Fruit fly (Drosophila melanogaster): ENCODE results near the gene CG31909.

The CG31909 gene

DNA sequence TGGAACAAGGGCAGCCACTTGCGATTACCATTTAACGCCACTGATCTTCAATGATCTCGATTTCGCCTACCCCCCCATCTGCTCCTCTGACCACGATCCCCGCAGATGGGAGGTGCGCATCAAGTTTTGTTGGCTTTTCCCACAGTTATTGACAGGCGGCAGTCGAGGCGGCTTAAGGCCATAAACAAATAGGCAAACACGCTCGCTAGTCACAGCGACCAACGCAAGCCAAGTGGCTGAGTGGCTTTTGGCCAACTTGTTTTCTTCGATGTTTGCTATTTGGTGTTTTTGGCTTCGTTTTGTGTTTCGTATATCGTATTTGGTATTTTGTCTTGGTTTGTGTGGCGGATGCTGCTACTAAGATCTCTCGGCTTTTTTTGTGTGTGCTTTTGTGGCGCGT lies 44.2 kb downstream of the CG31909 start:
- TF ChIP-seq ranshi (GFP tag; IDR thresholded peaks at IDR 0.05) = no peak
- TF ChIP-seq Optix (GFP tag; IDR thresholded peaks at IDR 0.05) = 0 out of 3 replicates have a peak, but pooled peaks have one; percentile 27
- no peak for TF ChIP-seq E2f2 (GFP tag; IDR thresholded peaks at IDR 0.05)
- no peak for TF ChIP-seq yki (optimal IDR thresholded peaks at IDR 0.05)
- no peak for TF ChIP-seq CG6272 (GFP tag; IDR thresholded peaks at IDR 0.05)
- no peak for TF ChIP-seq CG11723 (GFP tag; optimal IDR thresholded peaks at IDR 0.05)
- no peak for TF ChIP-seq CG7786 (GFP tag; optimal IDR thresholded peaks at IDR 0.05)
- TF ChIP-seq CG7928 (GFP tag; optimal IDR thresholded peaks at IDR 0.05) = no peak
- TF ChIP-seq phol (tag; optimal IDR thresholded peaks at IDR 0.05) = no peak
- peak; percentile 65 for TF ChIP-seq Med (GFP tag)
- no peak for TF ChIP-seq h (optimal IDR thresholded peaks at IDR 0.05)
- no peak for TF ChIP-seq Ada2b (GFP tag; IDR thresholded peaks at IDR 0.05)
- no peak for TF ChIP-seq CG4617 (GFP tag; optimal IDR thresholded peaks at IDR 0.05; ENCODE audit: borderline replicate concordance)
- 0 out of 2 replicates have a peak, but pooled peaks have one; percentile 6 for TF ChIP-seq slbo (GFP tag; IDR thresholded peaks at IDR 0.05)
- TF ChIP-seq Nf-YC (tag; optimal IDR thresholded peaks at IDR 0.05) = peak; percentile 5
- no peak for TF ChIP-seq lmd (GFP tag; IDR thresholded peaks at IDR 0.05)
- TF ChIP-seq pita (GFP tag; optimal IDR thresholded peaks at IDR 0.05) = no peak
- no peak for TF ChIP-seq CG14710 (tag; optimal IDR thresholded peaks at IDR 0.05)
- TF ChIP-seq otp (GFP tag; IDR thresholded peaks at IDR 0.05) = peak; percentile 59; the same call in 1 of the 3 replicates
- TF ChIP-seq HLH54F (GFP tag; optimal IDR thresholded peaks at IDR 0.05) = no peak
- TF ChIP-seq Hmx (GFP tag; optimal IDR thresholded peaks at IDR 0.05) = no peak
- no peak for TF ChIP-seq ham (GFP tag; IDR thresholded peaks at IDR 0.05)
- TF ChIP-seq shn (GFP tag; optimal IDR thresholded peaks at IDR 0.05) = no peak
- TF ChIP-seq lab (GFP tag; optimal IDR thresholded peaks at IDR 0.05) = peak; percentile 18
- peak; percentile 13 for TF ChIP-seq bcd (GFP tag; optimal IDR thresholded peaks at IDR 0.05)
- 0 out of 3 replicates have a peak, but pooled peaks have one; percentile 46 for TF ChIP-seq ci (GFP tag; IDR thresholded peaks at IDR 0.05)
- TF ChIP-seq CG1024 (GFP tag; IDR thresholded peaks at IDR 0.05) = no peak
- TF ChIP-seq CG43689 (GFP tag; IDR thresholded peaks at IDR 0.05) = no peak
- 0 out of 3 replicates have a peak, but pooled peaks have one; percentile 25 for TF ChIP-seq sr (GFP tag; IDR thresholded peaks at IDR 0.05)
- TF ChIP-seq Hr39 (optimal IDR thresholded peaks at IDR 0.05) = no peak
- TF ChIP-seq CG5953 (GFP tag; IDR thresholded peaks at IDR 0.05) = 0 out of 2 replicates have a peak, but pooled peaks have one; percentile 32
- TF ChIP-seq CG8765 (GFP tag; IDR thresholded peaks at IDR 0.05) = no peak
- no peak for TF ChIP-seq CG5180 (GFP tag; optimal IDR thresholded peaks at IDR 0.05)
- peak; percentile 15 for TF ChIP-seq CG17359 (tag; optimal IDR thresholded peaks at IDR 0.05)
- TF ChIP-seq oc (tag; optimal IDR thresholded peaks at IDR 0.05) = peak; percentile 9
- TF ChIP-seq sob (GFP tag; IDR thresholded peaks at IDR 0.05) = 0 out of 2 replicates have a peak, but pooled peaks have one; percentile 21
- no peak for TF ChIP-seq zen (tag; optimal IDR thresholded peaks at IDR 0.05)
- TF ChIP-seq CG17612 (GFP tag; IDR thresholded peaks at IDR 0.05) = no peak
- TF ChIP-seq trh (GFP tag; optimal IDR thresholded peaks at IDR 0.05) = no peak
- TF ChIP-seq CG31441 (GFP tag; IDR thresholded peaks at IDR 0.05) = no peak
- TF ChIP-seq hbn (GFP tag; IDR thresholded peaks at IDR 0.05; ENCODE audit: partially characterized antibody) = no peak
- TF ChIP-seq CG6175 (GFP tag; IDR thresholded peaks at IDR 0.05) = 0 out of 3 replicates have a peak, but pooled peaks have one; percentile 43
- peak; percentile 31; the same call in 1 of the 3 replicates for TF ChIP-seq dysf (GFP tag; IDR thresholded peaks at IDR 0.05)
- TF ChIP-seq Mrtf (GFP tag; IDR thresholded peaks at IDR 0.05) = no peak
- TF ChIP-seq CG30431 (GFP tag; optimal IDR thresholded peaks at IDR 0.05) = no peak
- no peak for TF ChIP-seq Side (GFP tag; optimal IDR thresholded peaks at IDR 0.05)
- no peak for TF ChIP-seq YL-1 (GFP tag; optimal IDR thresholded peaks at IDR 0.05)
- peak; percentile 8 for TF ChIP-seq CG2678 (tag; optimal IDR thresholded peaks at IDR 0.05)
- TF ChIP-seq ATbp (GFP tag; optimal IDR thresholded peaks at IDR 0.05) = peak; percentile 44
- TF ChIP-seq gce (GFP tag; IDR thresholded peaks at IDR 0.05) = 0 out of 3 replicates have a peak, but pooled peaks have one; percentile 28
- TF ChIP-seq Nf-YA (GFP tag; IDR thresholded peaks at IDR 0.05) = 0 out of 2 replicates have a peak, but pooled peaks have one; percentile 5
- peak; percentile 6 for TF ChIP-seq pros (GFP tag; optimal IDR thresholded peaks at IDR 0.05)
